Worm (Caenorhabditis elegans) whole organism, L4/young adult: Measurements from ENCODE around the gene ent-7.

Experiments used
- W03F9.2 ChIP-seq: fragments of 150-350 bp; optimal IDR thresholded peaks from 2 replicates; lab custom pipeline; 2014; ENCODE audit warnings: missing biosample characterization, missing genetic modification characterization
- him-1 ChIP-seq: sonication (generic microtip); optimal IDR thresholded peaks from 2 replicates; lab custom pipeline; 2016; ENCODE audit warnings: missing genotype, missing genetic modification reagents, missing genetic modification characterization, missing compliant biosample characterization

DNA sequence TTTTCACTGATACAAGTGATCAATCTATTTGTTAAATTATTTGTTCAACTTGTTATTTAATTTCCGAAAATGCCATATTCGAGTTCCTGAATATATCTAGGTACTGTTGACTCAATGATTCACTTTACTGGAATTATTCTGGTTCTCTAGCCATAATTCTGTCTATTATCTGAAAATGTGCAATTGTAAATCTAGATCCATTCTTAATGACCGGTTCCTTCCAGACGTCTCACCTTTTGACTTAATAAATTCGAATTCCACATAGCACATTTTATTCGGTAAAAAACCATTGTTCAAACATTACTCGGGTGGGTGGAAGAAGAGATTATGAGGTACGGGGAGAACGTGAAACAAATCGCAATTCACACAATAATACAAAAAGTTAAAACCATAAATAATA, 27.7 kb upstream of the ent-7 start:
- TF ChIP-seq him-1 (tag; lab: Kevin White, UChicago) (no peak), W03F9.2 (no peak)
